Fruit fly (Drosophila melanogaster) whole organism, prepupa: ENCODE measurements around the gene BicC.

Source experiments
- CG1621 ChIP-seq: fragments of 200-800 bp; sonication (Bioruptor generic); optimal IDR thresholded peaks from 3 replicates; lab custom pipeline; 2018; ENCODE audit warnings: missing biosample characterization, mild to moderate bottlenecking, missing genetic modification characterization
- CG3032 ChIP-seq: fragments of 200-800 bp; optimal IDR thresholded peaks from 2 replicates; lab custom pipeline; 2019; ENCODE audit warnings: missing biosample characterization, mild to moderate bottlenecking, missing genetic modification characterization, moderate library complexity
- CG31627 ChIP-seq: fragments of 200-800 bp; sonication (Bioruptor generic); optimal IDR thresholded peaks from 3 replicates; lab custom pipeline; 2016; ENCODE audit warnings: missing biosample characterization, missing genetic modification characterization
- CG3919 ChIP-seq: fragments of 200-800 bp; sonication (Bioruptor generic); optimal IDR thresholded peaks from 3 replicates; lab custom pipeline; 2016; ENCODE audit warnings: missing biosample characterization, missing genetic modification characterization
- CG6808 ChIP-seq: fragments of 200-800 bp; sonication (Bioruptor generic); optimal IDR thresholded peaks from 3 replicates; lab custom pipeline; 2017; ENCODE audit warnings: missing biosample characterization, missing genetic modification characterization, mild to moderate bottlenecking, moderate library complexity, missing genetic modification reagents
- CG6854 ChIP-seq: fragments of 200-800 bp; sonication (Bioruptor generic); optimal IDR thresholded peaks from 2 replicates; lab custom pipeline; 2017; ENCODE audit warnings: missing biosample characterization, mild to moderate bottlenecking, missing genetic modification characterization
- CG8319 ChIP-seq: fragments of 200-800 bp; sonication (Bioruptor generic); optimal IDR thresholded peaks from 3 replicates; lab custom pipeline; 2016; ENCODE audit warnings: missing biosample characterization, missing genetic modification characterization
- Ets96B ChIP-seq: fragments of 200-800 bp; optimal IDR thresholded peaks from 2 replicates; lab custom pipeline; 2019; ENCODE audit warnings: missing biosample characterization, mild to moderate bottlenecking, missing genetic modification characterization, moderate library complexity
- Gug ChIP-seq: fragments of 200-800 bp; sonication (Bioruptor generic); IDR thresholded peaks from 2 replicates; pipeline ENCODE4 v1.3.6; 2022; ENCODE audit warnings: missing biosample characterization, missing genetic modification characterization
- Hr4 ChIP-seq: fragments of 200-800 bp; sonication (Bioruptor generic); optimal IDR thresholded peaks from 3 replicates; lab custom pipeline; 2016; ENCODE audit warnings: missing biosample characterization, missing genetic modification characterization
- cyc ChIP-seq: fragments of 200-800 bp; sonication (Bioruptor generic); optimal IDR thresholded peaks from 3 replicates; lab custom pipeline; 2016; ENCODE audit warnings: missing biosample characterization, missing genetic modification characterization
- fd59A ChIP-seq: fragments of 200-800 bp; sonication (Bioruptor generic); optimal IDR thresholded peaks from 2 replicates; lab custom pipeline; 2017; ENCODE audit warnings: missing biosample characterization, mild to moderate bottlenecking, missing genetic modification characterization, missing genetic modification reagents
- salr ChIP-seq, 2 experiments: fragments of 200-800 bp; sonication (Bioruptor generic); optimal IDR thresholded peaks; 3 replicates each; lab custom pipeline; 2016 to 2018; ENCODE audit warnings: missing biosample characterization in 2 of 2, missing genetic modification characterization in 2 of 2, mild to moderate bottlenecking in 1 of 2

DNA sequence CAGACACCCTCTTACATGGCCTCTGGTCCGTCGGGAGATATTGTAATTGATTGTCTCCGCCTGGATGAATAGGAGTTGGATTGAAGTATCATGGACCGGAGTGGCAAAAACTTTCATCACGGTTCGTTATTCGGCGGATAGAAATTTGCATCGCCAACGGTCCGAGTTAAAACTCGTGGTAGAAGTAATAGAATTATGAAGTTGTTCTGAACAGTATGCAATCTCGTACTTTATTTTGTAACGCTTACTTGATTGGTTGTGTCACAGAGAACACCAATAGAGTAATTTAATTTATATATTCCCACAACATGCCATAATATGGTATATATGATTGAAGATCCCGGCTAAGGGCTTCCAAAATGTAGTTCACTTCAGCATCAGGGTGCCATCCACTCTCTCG lies 37.8 kb upstream of the BicC start, which contains the start of the genes CG13245 and CG43816:
- TF ChIP-seq CG1621 (tag; lab: Kevin White, UChicago) (no peak), Ets96B (tag; lab: Kevin White, UChicago) (no peak), Hr4 (no peak), cyc (GFP tag; lab: Kevin White, UChicago) (no peak), Gug (no peak), CG6808 (GFP tag; lab: Kevin White, UChicago) (no peak), CG3032 (tag; lab: Kevin White, UChicago) (no peak), CG6854 (GFP tag; lab: Kevin White, UChicago) (no peak), CG8319 (GFP tag; lab: Kevin White, UChicago) (no peak), CG31627 (GFP tag; lab: Kevin White, UChicago) (no peak), fd59A (GFP tag; lab: Kevin White, UChicago) (no peak), CG3919 (GFP tag; lab: Kevin White, UChicago) (no peak), salr (GFP tag; optimal IDR thresholded peaks at IDR 0.05; lab: Kevin White, UChicago) (no peak)
